Worm (Caenorhabditis elegans) whole organism, L1 larva: Measurements from ENCODE around the gene C36C5.12.

ENCODE experiments used
- C16A3.4 ChIP-seq: fragments of 150-350 bp; optimal IDR thresholded peaks from 2 replicates; lab custom pipeline; 2014; ENCODE audit warnings: missing biosample characterization, missing genetic modification characterization
- F16B12.6 ChIP-seq: fragments of 150-350 bp; optimal IDR thresholded peaks from 2 replicates; lab custom pipeline; 2014; ENCODE audit warnings: missing biosample characterization, missing genetic modification characterization
- Y116A8C.19 ChIP-seq: sonication (generic microtip); optimal IDR thresholded peaks from 2 replicates; lab custom pipeline; 2016; ENCODE audit warnings: missing compliant biosample characterization, missing genetic modification characterization, borderline replicate concordance
- aly-2 ChIP-seq: fragments of 150-350 bp; optimal IDR thresholded peaks from 2 replicates; lab custom pipeline; 2014; ENCODE audit warnings: missing biosample characterization, missing genetic modification characterization
- blmp-1 ChIP-seq: fragments of 150-350 bp; optimal IDR thresholded peaks from 2 replicates; lab custom pipeline; 2014; ENCODE audit warnings: missing biosample characterization, missing genetic modification characterization
- ceh-88 ChIP-seq: fragments of 200-800 bp; sonication (Bioruptor generic); IDR thresholded peaks from 2 replicates; pipeline ENCODE4 v1.3.6; 2022; ENCODE audit warnings: missing genetic modification characterization, missing compliant biosample characterization
- ceh-90 ChIP-seq: sonication (generic microtip); optimal IDR thresholded peaks from 2 replicates; lab custom pipeline; 2016; ENCODE audit warnings: missing genetic modification characterization, missing compliant biosample characterization
- dpl-1 ChIP-seq, 3 experiments: fragments of 150-350 bp in 2 of 3; sonication (generic microtip) in 1 of 3; optimal IDR thresholded peaks; 2 replicates each; lab custom pipeline; 2014 to 2017; ENCODE audit warnings: missing biosample characterization in 3 of 3, missing genetic modification characterization in 3 of 3, missing genetic modification reagents in 3 of 3
- dsc-1 ChIP-seq: sonication (generic microtip); optimal IDR thresholded peaks from 2 replicates; lab custom pipeline; 2016; ENCODE audit warnings: mild to moderate bottlenecking, missing genetic modification characterization, missing compliant biosample characterization
- efl-1 ChIP-seq, 4 experiments: fragments of 150-350 bp; optimal IDR thresholded peaks in 3 of 4; peaks in 1 of 4; 1 replicate in 1 of 4; 2 replicates in 3 of 4; lab custom pipeline; 2014; ENCODE audit warnings: missing biosample characterization in 2 of 4, missing genetic modification characterization in 2 of 4, missing genetic modification reagents in 2 of 4
- elt-2 ChIP-seq: sonication (generic microtip); optimal IDR thresholded peaks from 2 replicates; lab custom pipeline; 2016; ENCODE audit warnings: missing genetic modification characterization, mild to moderate bottlenecking, inconsistent platforms, missing compliant biosample characterization, missing genetic modification reagents
- elt-3 ChIP-seq, 6 experiments: fragments of 150-350 bp in 1 of 6; sonication (generic microtip); optimal IDR thresholded peaks; 2 replicates each; lab custom pipeline; 2017 to 2018; ENCODE audit warnings: missing biosample characterization in 6 of 6, missing genetic modification characterization in 6 of 6, inconsistent platforms in 1 of 6
- grh-1 ChIP-seq: fragments of 200-800 bp; sonication (Bioruptor generic); IDR thresholded peaks from 2 replicates; pipeline ENCODE4 v1.3.6; 2022; ENCODE audit warnings: missing genetic modification reagents, missing genetic modification characterization, missing compliant biosample characterization
- hpl-2 ChIP-seq: fragments of 150-350 bp; optimal IDR thresholded peaks from 2 replicates; lab custom pipeline; 2014; ENCODE audit warnings: missing biosample characterization, missing genetic modification reagents, missing genetic modification characterization
- irx-1 ChIP-seq: sonication (generic microtip); optimal IDR thresholded peaks from 2 replicates; lab custom pipeline; 2016; ENCODE audit warnings: missing genetic modification characterization, missing compliant biosample characterization
- lin-14 ChIP-seq: fragments of 200-800 bp; sonication (Bioruptor generic); optimal IDR thresholded peaks from 2 replicates; lab custom pipeline; 2018; ENCODE audit warnings: mild to moderate bottlenecking, missing genetic modification characterization, moderate library complexity, missing compliant biosample characterization
- lin-15B ChIP-seq: fragments of 150-350 bp; sonication (generic microtip); optimal IDR thresholded peaks from 3 replicates; lab custom pipeline; 2014; ENCODE audit warnings: missing biosample characterization, missing genetic modification characterization
- lin-35 ChIP-seq, 2 experiments: fragments of 150-350 bp; optimal IDR thresholded peaks; 2 replicates each; lab custom pipeline; 2014; ENCODE audit warnings: missing biosample characterization in 2 of 2, missing genetic modification characterization in 2 of 2, missing genetic modification reagents in 2 of 2
- lsy-2 ChIP-seq, 2 experiments: fragments of 150-350 bp; optimal IDR thresholded peaks; 2 replicates each; lab custom pipeline; 2014; ENCODE audit warnings: missing biosample characterization in 2 of 2, missing genetic modification characterization in 2 of 2
- mef-2 ChIP-seq: fragments of 150-350 bp; optimal IDR thresholded peaks from 2 replicates; lab custom pipeline; 2014; ENCODE audit warnings: missing biosample characterization, missing genetic modification characterization
- mep-1 ChIP-seq: fragments of 150-350 bp; optimal IDR thresholded peaks from 2 replicates; lab custom pipeline; 2014; ENCODE audit warnings: missing biosample characterization, missing genetic modification characterization
- nhr-11 ChIP-seq: fragments of 150-350 bp; optimal IDR thresholded peaks from 2 replicates; lab custom pipeline; 2014; ENCODE audit warnings: missing biosample characterization, missing genetic modification characterization
- nhr-20 ChIP-seq: sonication (generic microtip); optimal IDR thresholded peaks from 2 replicates; lab custom pipeline; 2016; ENCODE audit warnings: mild to moderate bottlenecking, missing genetic modification characterization, missing compliant biosample characterization
- nhr-28 ChIP-seq: fragments of 150-350 bp; optimal IDR thresholded peaks from 2 replicates; lab custom pipeline; 2014; ENCODE audit warnings: missing biosample characterization, missing genetic modification characterization
- nhr-47 ChIP-seq: sonication (generic microtip); optimal IDR thresholded peaks from 2 replicates; lab custom pipeline; 2016; ENCODE audit warnings: mild to moderate bottlenecking, missing genetic modification characterization, moderate library complexity, missing compliant biosample characterization
- nhr-71 ChIP-seq: sonication (generic microtip); optimal IDR thresholded peaks from 2 replicates; lab custom pipeline; 2016; ENCODE audit warnings: mild to moderate bottlenecking, missing genetic modification characterization, moderate library complexity, missing compliant biosample characterization
- nhr-77 ChIP-seq: fragments of 150-350 bp; optimal IDR thresholded peaks from 2 replicates; lab custom pipeline; 2014; ENCODE audit warnings: missing biosample characterization, missing genetic modification characterization
- nhr-85 ChIP-seq: sonication (generic microtip); peaks from one replicate; lab custom pipeline; 2016; ENCODE audit warnings: missing genetic modification characterization, inconsistent platforms, missing compliant biosample characterization
- nhr-90 ChIP-seq: sonication (generic microtip); optimal IDR thresholded peaks from 2 replicates; lab custom pipeline; 2016; ENCODE audit warnings: mild to moderate bottlenecking, missing genetic modification characterization, missing compliant biosample characterization; ENCODE audit not compliant: poor library complexity
- pag-3 ChIP-seq: sonication (generic microtip); optimal IDR thresholded peaks from 2 replicates; lab custom pipeline; 2017; ENCODE audit warnings: missing genetic modification characterization, mild to moderate bottlenecking, missing compliant biosample characterization, antibody characterized with exemption, borderline replicate concordance; ENCODE audit not compliant: insufficient read depth
- rnt-1 ChIP-seq: sonication (generic microtip); optimal IDR thresholded peaks from 2 replicates; lab custom pipeline; 2016; ENCODE audit warnings: mild to moderate bottlenecking, missing genetic modification characterization, moderate library complexity, missing compliant biosample characterization
- skn-1 ChIP-seq: fragments of 150-350 bp; optimal IDR thresholded peaks from 2 replicates; lab custom pipeline; 2014; ENCODE audit warnings: missing biosample characterization, missing genetic modification characterization
- snpc-4 ChIP-seq: fragments of 150-350 bp; optimal IDR thresholded peaks from 2 replicates; lab custom pipeline; 2014; ENCODE audit warnings: missing biosample characterization, missing genetic modification characterization
- snu-23 ChIP-seq: sonication (generic microtip); optimal IDR thresholded peaks from 2 replicates; lab custom pipeline; 2016; ENCODE audit warnings: missing genetic modification characterization, missing compliant biosample characterization
- sox-4 ChIP-seq: sonication (generic microtip); optimal IDR thresholded peaks from 2 replicates; lab custom pipeline; 2016; ENCODE audit warnings: missing genetic modification characterization, missing compliant biosample characterization
- sup-37 ChIP-seq: fragments of 200-800 bp; sonication (Bioruptor generic); optimal IDR thresholded peaks from 2 replicates; lab custom pipeline; 2018; ENCODE audit warnings: mild to moderate bottlenecking, missing genetic modification characterization, missing compliant biosample characterization
- swsn-7 ChIP-seq: sonication (generic microtip); optimal IDR thresholded peaks from 2 replicates; lab custom pipeline; 2016; ENCODE audit warnings: missing genetic modification characterization, missing compliant biosample characterization
- tbx-2 ChIP-seq: sonication (generic microtip); optimal IDR thresholded peaks from 2 replicates; lab custom pipeline; 2016; ENCODE audit warnings: missing genetic modification characterization, missing compliant biosample characterization
- unc-130 ChIP-seq: fragments of 150-350 bp; optimal IDR thresholded peaks from 2 replicates; lab custom pipeline; 2017; ENCODE audit warnings: missing biosample characterization, missing genetic modification characterization, inconsistent platforms
- vab-15 ChIP-seq: sonication (generic microtip); optimal IDR thresholded peaks from 2 replicates; lab custom pipeline; 2017; ENCODE audit warnings: missing genotype, mild to moderate bottlenecking, missing genetic modification characterization, missing compliant biosample characterization
- zag-1 ChIP-seq: fragments of 150-350 bp; optimal IDR thresholded peaks from 2 replicates; lab custom pipeline; 2014; ENCODE audit warnings: missing biosample characterization, missing genetic modification characterization

The C36C5.12 gene

DNA sequence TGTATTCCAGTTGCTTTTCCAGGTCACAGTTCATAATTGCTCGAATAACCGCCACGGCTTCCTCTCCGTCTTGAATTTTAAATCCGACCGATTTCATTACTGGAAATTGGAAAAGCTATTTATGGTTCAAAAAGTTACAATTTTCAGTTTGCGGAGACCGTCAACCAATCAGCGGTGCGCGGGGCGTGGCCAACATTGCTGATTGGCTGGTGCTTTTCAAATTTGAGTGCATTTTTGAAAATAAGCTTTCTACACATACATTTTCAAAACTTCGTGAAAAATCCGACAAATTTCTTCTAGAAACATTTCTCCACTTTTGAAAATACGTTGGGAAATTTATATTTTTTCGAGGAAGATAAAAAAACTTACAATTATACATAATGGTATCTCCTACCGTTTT is 36.7 kb upstream of the C36C5.12 start:
- no peak for TF ChIP-seq sox-4 (tag; lab: Kevin White, UChicago)

DNA sequence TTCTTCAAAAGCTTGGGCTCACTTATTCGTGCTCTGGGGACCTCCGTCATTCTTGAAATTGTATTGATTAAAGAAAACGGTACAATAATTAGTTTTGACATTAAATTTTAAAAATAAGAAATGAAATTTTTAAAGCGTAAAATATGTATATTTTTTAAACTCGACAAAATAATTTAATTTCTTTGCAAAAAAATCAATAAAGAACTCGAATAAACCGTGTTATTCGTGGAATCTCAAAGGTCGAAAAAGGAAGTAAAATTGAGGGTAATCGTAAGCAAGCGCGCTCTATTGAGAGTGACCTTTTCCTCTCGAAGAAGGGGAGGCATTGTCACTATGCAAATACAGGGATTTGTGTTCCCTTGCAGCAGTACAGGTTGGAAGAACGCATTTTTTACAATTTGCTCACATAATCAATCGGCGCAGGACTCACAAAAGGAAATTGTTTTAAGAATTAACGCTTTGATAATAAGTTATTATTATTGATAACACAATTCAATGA is 35.8 kb upstream of the C36C5.12 start, which contains the start of gene Y73C8B.2:
Gene Y73C8B.2, minus strand, starts transcription at position 51 of the 499 bp plus-strand sequence.
- TF ChIP-seq lin-14 (GFP tag; lab: Kevin White, UChicago) (peak; percentile 76), ceh-88 (GFP tag; lab: Robert Waterston, UW) (no peak), skn-1 (tag; lab: Kevin White, UChicago) (peak; percentile 11), nhr-20 (tag; lab: Kevin White, UChicago) (peak; percentile 31), Y116A8C.19 (no peak), elt-3 (tag; optimal IDR thresholded peaks at IDR 0.05; lab: Kevin White, UChicago) (no peak), swsn-7 (no peak), nhr-71 (tag; lab: Kevin White, UChicago) (peak; percentile 39), dpl-1 (GFP tag; optimal IDR thresholded peaks at IDR 0.05; lab: Kevin White, UChicago) (peak in 1 of 3 experiments; percentile 67), F16B12.6 (tag; lab: Kevin White, UChicago) (no peak), pag-3 (tag; lab: Kevin White, UChicago) (no peak), efl-1 (optimal IDR thresholded peaks at IDR 0.05; lab: Kevin White, UChicago) (peak; percentile 17 to 35), efl-1 (GFP tag; optimal IDR thresholded peaks at IDR 0.05 in 1 of 2; lab: Kevin White, UChicago) (peak; percentile 31 to 45), sup-37 (GFP tag; lab: Kevin White, UChicago) (no peak), lsy-2 (tag; optimal IDR thresholded peaks at IDR 0.05; lab: Kevin White, UChicago) (peak in 1 of 2 experiments; percentile 45), vab-15 (tag; lab: Kevin White, UChicago) (no peak), lin-15B (tag; lab: Kevin White, UChicago) (peak; percentile 23), zag-1 (tag; lab: Kevin White, UChicago) (no peak), snpc-4 (tag; lab: Kevin White, UChicago) (no peak), nhr-47 (tag; lab: Kevin White, UChicago) (peak; percentile 9), lin-35 (GFP tag; optimal IDR thresholded peaks at IDR 0.05; lab: Kevin White, UChicago) (peak; percentile 19 to 59), irx-1 (tag; lab: Kevin White, UChicago) (peak; percentile 3), blmp-1 (tag; lab: Kevin White, UChicago) (peak; percentile 42), nhr-77 (no peak), nhr-28 (tag; lab: Kevin White, UChicago) (no peak), ceh-90 (tag; lab: Kevin White, UChicago) (no peak), mep-1 (tag; lab: Kevin White, UChicago) (peak; percentile 45), snu-23 (GFP tag; lab: Kevin White, UChicago) (peak; percentile 28), tbx-2 (tag; lab: Kevin White, UChicago) (peak; percentile 28), C16A3.4 (tag; lab: Kevin White, UChicago) (peak; percentile 22), nhr-85 (tag; lab: Kevin White, UChicago) (peak; percentile 45), nhr-11 (tag; lab: Kevin White, UChicago) (no peak)
- TF ChIP-seq, all 84 proteins: peak for 17

DNA sequence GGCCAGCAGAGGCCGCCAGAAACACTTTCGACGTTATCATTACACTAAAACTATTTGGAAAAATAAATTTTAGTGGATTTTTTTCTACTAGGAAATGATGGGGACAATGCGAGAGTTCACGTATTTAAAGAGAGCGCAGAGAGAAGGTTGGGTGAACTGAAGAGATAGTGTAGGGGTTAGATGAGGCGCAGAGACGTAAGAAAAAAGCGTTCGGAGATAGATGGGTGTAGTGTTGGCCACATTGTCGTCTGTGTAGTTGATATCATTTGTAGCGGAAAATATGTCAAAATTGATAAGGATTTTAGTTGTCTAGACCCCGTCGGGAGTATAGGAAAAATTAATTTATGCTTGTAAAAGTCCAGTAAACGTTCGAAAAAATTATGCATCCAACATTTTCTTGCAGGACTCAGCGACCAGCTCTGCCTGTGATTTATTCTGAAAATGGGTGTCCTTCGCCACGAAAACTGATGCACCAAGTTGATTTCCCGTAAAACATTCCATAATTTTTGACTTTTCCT is 34.0 kb upstream of the C36C5.12 start, which contains the start of the genes Y73C8B.3 and Y73C8B.9:
Gene Y73C8B.3, minus strand, starts transcription at position 147 of the 518 bp plus-strand sequence.
Gene Y73C8B.9, plus strand, starts transcription at position 468 of the 518 bp plus-strand sequence.
- TF ChIP-seq snu-23 (GFP tag; lab: Kevin White, UChicago) (peak; percentile 32), aly-2 (tag; lab: Kevin White, UChicago) (no peak), unc-130 (tag; lab: Kevin White, UChicago) (no peak), hpl-2 (GFP tag; lab: Kevin White, UChicago) (no peak), grh-1 (no peak), rnt-1 (tag; lab: Kevin White, UChicago) (peak; percentile 14), dsc-1 (tag; lab: Kevin White, UChicago) (no peak), efl-1 (optimal IDR thresholded peaks at IDR 0.05; lab: Kevin White, UChicago) (peak; percentile 9 to 11), efl-1 (GFP tag; optimal IDR thresholded peaks at IDR 0.05 in 1 of 2; lab: Kevin White, UChicago) (no peak), nhr-20 (tag; lab: Kevin White, UChicago) (peak; percentile 29), elt-2 (peak; percentile 73), lin-15B (tag; lab: Kevin White, UChicago) (no peak), nhr-85 (tag; lab: Kevin White, UChicago) (peak; percentile 42), mef-2 (tag; lab: Kevin White, UChicago) (no peak), elt-3 (tag; optimal IDR thresholded peaks at IDR 0.05; lab: Kevin White, UChicago) (peak in 2 of 6 experiments; percentile 35 to 65), nhr-90 (tag; lab: Kevin White, UChicago) (peak; percentile 33), pag-3 (tag; lab: Kevin White, UChicago) (no peak)
